Worm (Caenorhabditis elegans) whole organism, early embryonic: ENCODE data around the gene flp-6.

Experiments used
- B0310.2 ChIP-seq: sonication (generic microtip); optimal IDR thresholded peaks from 2 replicates; lab custom pipeline; 2016; ENCODE audit warnings: mild to moderate bottlenecking, missing genetic modification characterization, missing compliant biosample characterization
- F13C5.2 ChIP-seq: sonication (generic microtip); optimal IDR thresholded peaks from 2 replicates; lab custom pipeline; 2017; ENCODE audit warnings: mild to moderate bottlenecking, missing genetic modification characterization, inconsistent platforms, missing compliant biosample characterization
- aly-1 ChIP-seq: sonication (generic microtip); optimal IDR thresholded peaks from 2 replicates; lab custom pipeline; 2016; ENCODE audit warnings: missing genetic modification characterization, missing compliant biosample characterization
- ama-1 ChIP-seq: fragments of 150-350 bp; optimal IDR thresholded peaks from 2 replicates; lab custom pipeline; 2014
- ceh-13 ChIP-seq: fragments of 200-800 bp; sonication (Bioruptor generic); optimal IDR thresholded peaks from 2 replicates; lab custom pipeline; 2018; ENCODE audit warnings: mild to moderate bottlenecking, missing genetic modification characterization, missing compliant biosample characterization
- ceh-36 ChIP-seq: sonication (generic microtip); optimal IDR thresholded peaks from 2 replicates; lab custom pipeline; 2016; ENCODE audit warnings: missing genetic modification characterization, inconsistent platforms, missing compliant biosample characterization
- ets-7 ChIP-seq: sonication (generic microtip); optimal IDR thresholded peaks from 2 replicates; lab custom pipeline; 2016; ENCODE audit warnings: missing genotype, missing genetic modification characterization, missing compliant biosample characterization
- flt-1 ChIP-seq: fragments of 200-800 bp; sonication (Bioruptor generic); IDR thresholded peaks from 2 replicates; pipeline ENCODE4 v1.3.6; 2022; ENCODE audit warnings: missing genetic modification characterization, missing compliant biosample characterization
- hmbx-1 ChIP-seq: sonication (generic microtip); optimal IDR thresholded peaks from 2 replicates; lab custom pipeline; 2016; ENCODE audit warnings: mild to moderate bottlenecking, missing genetic modification characterization, missing compliant biosample characterization
- hmg-4 ChIP-seq: fragments of 200-800 bp; sonication (Bioruptor generic); optimal IDR thresholded peaks from 2 replicates; lab custom pipeline; 2018; ENCODE audit warnings: mild to moderate bottlenecking, missing genetic modification characterization, missing compliant biosample characterization
- hnd-1 ChIP-seq: sonication (generic microtip); optimal IDR thresholded peaks from 2 replicates; lab custom pipeline; 2016; ENCODE audit warnings: missing genetic modification characterization, missing compliant biosample characterization
- pes-1 ChIP-seq: fragments of 200-800 bp; sonication (Bioruptor generic); IDR thresholded peaks from 2 replicates; pipeline ENCODE4 v1.3.6; 2022; ENCODE audit warnings: missing genetic modification reagents, missing genetic modification characterization, missing compliant biosample characterization
- scrt-1 ChIP-seq: fragments of 200-800 bp; sonication (Bioruptor generic); IDR thresholded peaks from 2 replicates; pipeline ENCODE4 v1.3.6; 2022; ENCODE audit warnings: missing genetic modification characterization, missing compliant biosample characterization
- sea-1 ChIP-seq: fragments of 200-800 bp; sonication (Bioruptor generic); conservative IDR thresholded peaks from 2 replicates; pipeline ENCODE4 v1.3.6; 2022; ENCODE audit warnings: missing genetic modification characterization, missing compliant biosample characterization
- tbx-11 ChIP-seq: fragments of 200-800 bp; sonication (Bioruptor generic); IDR thresholded peaks from 2 replicates; pipeline ENCODE4 v1.3.6; 2022; ENCODE audit warnings: missing genetic modification characterization, missing compliant biosample characterization
- tbx-37 ChIP-seq: fragments of 200-800 bp; sonication (Bioruptor generic); conservative IDR thresholded peaks from 2 replicates; pipeline ENCODE4 v1.3.6; 2022; ENCODE audit warnings: missing genetic modification reagents, missing genetic modification characterization, missing compliant biosample characterization
- tra-4 ChIP-seq: sonication (generic microtip); optimal IDR thresholded peaks from 2 replicates; lab custom pipeline; 2017; ENCODE audit warnings: missing genetic modification characterization, missing compliant biosample characterization

The flp-6 gene

DNA sequence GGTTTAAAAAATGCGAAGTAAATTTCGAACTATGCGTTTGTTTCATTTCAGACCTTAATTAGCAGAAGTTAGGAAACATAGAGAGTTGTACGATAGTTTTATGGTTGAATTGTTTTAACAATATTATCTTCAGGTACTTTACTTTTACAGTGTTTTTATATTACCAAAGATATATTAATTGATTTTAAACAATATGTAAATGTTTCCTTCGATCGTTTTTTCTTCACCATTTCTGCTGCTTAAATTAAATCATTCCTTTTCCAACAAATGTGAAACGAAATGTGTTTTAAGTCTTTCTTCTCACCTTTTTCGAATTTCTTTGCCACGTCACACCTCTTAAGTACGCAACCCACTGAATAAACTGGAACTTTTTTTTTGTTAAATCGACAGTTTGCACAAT is 18.4 kb upstream of the flp-6 start:
- TF ChIP-seq B0310.2 (no peak), tbx-37 (GFP tag; lab: Robert Waterston, UW) (no peak), aly-1 (tag; lab: Kevin White, UChicago) (no peak), ceh-36 (no peak), hnd-1 (tag; lab: Kevin White, UChicago) (no peak), tbx-11 (GFP tag; lab: Robert Waterston, UW) (no peak), flt-1 (GFP tag; lab: Robert Waterston, UW) (no peak), tra-4 (tag; lab: Kevin White, UChicago) (no peak), ceh-13 (GFP tag; lab: Kevin White, UChicago) (no peak), pes-1 (GFP tag; lab: Robert Waterston, UW) (no peak), ama-1 (no peak), sea-1 (no peak), hmbx-1 (tag; lab: Kevin White, UChicago) (no peak), ets-7 (no peak), hmg-4 (GFP tag; lab: Kevin White, UChicago) (no peak), F13C5.2 (tag; lab: Kevin White, UChicago) (no peak), scrt-1 (no peak)

ce11 chrV:9453933-9454332 is 17.8 kb upstream of the flp-6 start:
- no peak for TF ChIP-seq flt-1 (GFP tag; lab: Robert Waterston, UW)
- TF ChIP-seq ceh-36: no peak
- no peak for TF ChIP-seq F13C5.2 (tag; lab: Kevin White, UChicago)
- TF ChIP-seq aly-1 (tag; lab: Kevin White, UChicago): no peak
- TF ChIP-seq tbx-37 (GFP tag; lab: Robert Waterston, UW): no peak
- no peak for TF ChIP-seq ama-1
- TF ChIP-seq hnd-1 (tag; lab: Kevin White, UChicago): no peak
- TF ChIP-seq tra-4 (tag; lab: Kevin White, UChicago): no peak

- TF ChIP-seq hmbx-1 (tag; lab: Kevin White, UChicago): no peak
- TF ChIP-seq tbx-37 (GFP tag; lab: Robert Waterston, UW): no peak
- no peak for TF ChIP-seq hnd-1 (tag; lab: Kevin White, UChicago)
- no peak for TF ChIP-seq pes-1 (GFP tag; lab: Robert Waterston, UW)
- TF ChIP-seq ets-7: no peak
These were observed 14.2 kb upstream of the flp-6 start for ce11 chrV:9457535-9457934.

DNA sequence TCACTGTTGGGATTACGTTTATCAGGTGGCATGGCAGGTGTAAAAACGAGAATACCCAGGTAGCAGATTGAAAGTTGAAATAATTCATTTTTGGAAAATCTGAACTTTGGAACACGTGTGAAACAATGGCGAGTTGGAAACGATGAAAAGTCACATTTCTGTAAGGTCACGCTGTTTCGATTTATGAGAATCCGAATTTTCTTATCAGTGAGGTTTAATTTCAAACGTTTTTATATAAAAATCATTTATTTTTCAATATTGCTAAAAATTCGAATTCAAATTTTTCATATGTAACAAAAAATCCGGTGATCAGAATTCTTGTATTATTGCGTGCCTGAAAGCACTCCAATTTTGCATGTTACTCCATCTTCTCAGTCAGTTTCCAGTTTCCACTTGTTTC is 9.2 kb upstream of the flp-6 start, which contains the start of gene F07D3.3:
Gene F07D3.3, minus strand, starts transcription at position 101 of the 400 bp plus-strand sequence.
- TF ChIP-seq aly-1 (tag; lab: Kevin White, UChicago): no peak
- TF ChIP-seq tra-4 (tag; lab: Kevin White, UChicago): no peak
- TF ChIP-seq F13C5.2 (tag; lab: Kevin White, UChicago): no peak
- no peak for TF ChIP-seq hmbx-1 (tag; lab: Kevin White, UChicago)
- no peak for TF ChIP-seq tbx-37 (GFP tag; lab: Robert Waterston, UW)
- TF ChIP-seq B0310.2: no peak
- no peak for TF ChIP-seq pes-1 (GFP tag; lab: Robert Waterston, UW)
- no peak for TF ChIP-seq sea-1

- TF ChIP-seq hmbx-1 (tag; lab: Kevin White, UChicago) (no peak), ceh-13 (GFP tag; lab: Kevin White, UChicago) (no peak), hnd-1 (tag; lab: Kevin White, UChicago) (no peak), tra-4 (tag; lab: Kevin White, UChicago) (no peak), pes-1 (GFP tag; lab: Robert Waterston, UW) (no peak), ets-7 (no peak), sea-1 (no peak), tbx-37 (GFP tag; lab: Robert Waterston, UW) (no peak), scrt-1 (no peak), ceh-36 (no peak)
These were observed 6.2 kb upstream of the flp-6 start for ce11 chrV:9465529-9465928.

DNA sequence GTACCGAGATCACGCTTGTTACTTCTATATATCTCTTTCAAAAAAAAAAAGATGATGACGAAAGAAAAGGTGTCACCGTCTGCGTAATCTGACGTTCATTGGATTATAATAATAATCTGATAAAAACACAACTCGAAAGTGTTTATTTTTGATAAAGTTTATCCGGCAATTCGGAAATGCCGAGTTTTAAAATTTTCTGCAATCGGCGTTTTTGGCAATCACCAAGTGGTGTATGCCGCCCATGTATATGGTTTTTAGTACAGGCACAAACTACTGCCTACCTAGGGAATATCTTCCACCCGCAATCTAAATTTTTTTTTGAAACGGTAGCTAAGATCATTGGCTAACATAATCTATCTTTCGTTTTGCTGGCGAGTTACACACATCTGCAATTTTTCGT is 2.1 kb downstream of the flp-6 start:
- TF ChIP-seq pes-1 (GFP tag; lab: Robert Waterston, UW) (no peak), B0310.2 (no peak), scrt-1 (no peak), hmg-4 (GFP tag; lab: Kevin White, UChicago) (no peak), hnd-1 (tag; lab: Kevin White, UChicago) (no peak), ama-1 (no peak), ets-7 (no peak), tbx-11 (GFP tag; lab: Robert Waterston, UW) (no peak), tbx-37 (GFP tag; lab: Robert Waterston, UW) (no peak), flt-1 (GFP tag; lab: Robert Waterston, UW) (no peak), ceh-36 (no peak), aly-1 (tag; lab: Kevin White, UChicago) (no peak), hmbx-1 (tag; lab: Kevin White, UChicago) (no peak), F13C5.2 (tag; lab: Kevin White, UChicago) (no peak), tra-4 (tag; lab: Kevin White, UChicago) (no peak), ceh-13 (GFP tag; lab: Kevin White, UChicago) (no peak)

- TF ChIP-seq scrt-1: no peak
- TF ChIP-seq tbx-37 (GFP tag; lab: Robert Waterston, UW): no peak
These were observed 6.1 kb downstream of the flp-6 start, which contains the start of gene nas-3 for ce11 chrV:9477863-9478262. Gene nas-3 (plus strand): TSS chrV:9478163.

- no peak for TF ChIP-seq sea-1
- no peak for TF ChIP-seq ceh-36
- TF ChIP-seq F13C5.2 (tag; lab: Kevin White, UChicago): no peak
- TF ChIP-seq scrt-1: no peak
- TF ChIP-seq hnd-1 (tag; lab: Kevin White, UChicago): no peak
- no peak for TF ChIP-seq hmbx-1 (tag; lab: Kevin White, UChicago)
These were observed 8.8 kb downstream of the flp-6 start, which contains the start of gene K06A4.6 for ce11 chrV:9480566-9480965. Gene K06A4.6 (minus strand): TSS chrV:9480666.
